Worm (Caenorhabditis elegans): ENCODE results near the gene C33F10.14.

- TF ChIP-seq F49E8.2 (tag; optimal IDR thresholded peaks at IDR 0.05; ENCODE audit: insufficient read depth), result no peak
- TF ChIP-seq sdz-38 (tag; optimal IDR thresholded peaks at IDR 0.05), result no peak
- TF ChIP-seq nhr-90 (tag; optimal IDR thresholded peaks at IDR 0.05), result no peak
- TF ChIP-seq unc-130 (GFP tag; optimal IDR thresholded peaks at IDR 0.05), result no peak
- TF ChIP-seq ztf-6 (GFP tag; IDR thresholded peaks at IDR 0.05), result no peak
- TF ChIP-seq unc-62 (GFP tag; optimal IDR thresholded peaks at IDR 0.05), result no peak
- no peak for TF ChIP-seq zim-3 (tag; optimal IDR thresholded peaks at IDR 0.05)
- no peak for TF ChIP-seq tbx-9 (tag; optimal IDR thresholded peaks at IDR 0.05; ENCODE audit: borderline replicate concordance)
- no peak for TF ChIP-seq D2030.7 (GFP tag; IDR thresholded peaks at IDR 0.05)
Measured at ce11 chrII:4758462-4758861, 38.7 kb upstream of the C33F10.14 start, which contains the start of gene F26G1.3.

Data from whole organism, young adult.